Fruit fly (Drosophila melanogaster) whole organism, wandering third instar larva: ENCODE data around the gene gd.

Source experiments
- Abd-B ChIP-seq: fragments of >200 bp; optimal IDR thresholded peaks from 2 replicates; lab custom pipeline; 2017; ENCODE audit warnings: missing biosample characterization, missing genetic modification characterization
- CG32264 ChIP-seq: fragments of 200-800 bp; sonication (Bioruptor generic); optimal IDR thresholded peaks from 2 replicates; lab custom pipeline; 2016; ENCODE audit warnings: missing biosample characterization, missing genetic modification characterization
- CG9705 ChIP-seq: fragments of 200-800 bp; sonication (Bioruptor generic); optimal IDR thresholded peaks from 2 replicates; lab custom pipeline; 2018; ENCODE audit warnings: missing biosample characterization, mild to moderate bottlenecking, missing genetic modification characterization
- CrebA ChIP-seq: fragments of 200-800 bp; sonication (Bioruptor generic); optimal IDR thresholded peaks from 2 replicates; lab custom pipeline; 2016; ENCODE audit warnings: missing biosample characterization, mild to moderate bottlenecking, missing genetic modification characterization, borderline replicate concordance
- Dfd ChIP-seq: fragments of >200 bp; optimal IDR thresholded peaks from 2 replicates; lab custom pipeline; 2017; ENCODE audit warnings: missing biosample characterization, missing genetic modification characterization
- Dif ChIP-seq: fragments of 200-275, 200-300 bp; sonication (Bioruptor generic); optimal IDR thresholded peaks from 2 replicates; lab custom pipeline; 2018; ENCODE audit warnings: missing biosample characterization, missing genetic modification characterization; ENCODE audit not compliant: partially characterized antibody
- GATAd ChIP-seq: sonication (Bioruptor generic); optimal IDR thresholded peaks from 2 replicates; lab custom pipeline; 2016; ENCODE audit warnings: missing biosample characterization, missing genetic modification characterization
- HLH106 ChIP-seq: fragments of 200-800 bp; optimal IDR thresholded peaks from 3 replicates; lab custom pipeline; 2019; ENCODE audit warnings: missing biosample characterization, mild to moderate bottlenecking, missing genetic modification characterization, moderate library complexity
- Hnf4 ChIP-seq: fragments of 200-800 bp; sonication (Bioruptor generic); optimal IDR thresholded peaks from 2 replicates; lab custom pipeline; 2016; ENCODE audit warnings: missing biosample characterization, mild to moderate bottlenecking, missing genetic modification characterization
- Hr78 ChIP-seq: fragments of >200 bp; optimal IDR thresholded peaks from 2 replicates; lab custom pipeline; 2017; ENCODE audit warnings: missing biosample characterization, missing genetic modification characterization
- Hr83 ChIP-seq: fragments of 200-300 bp; sonication (Bioruptor generic); optimal IDR thresholded peaks from 2 replicates; lab custom pipeline; 2016; ENCODE audit warnings: missing biosample characterization, mild to moderate bottlenecking, missing genetic modification characterization, moderate library complexity; ENCODE audit not compliant: poor library complexity, severe bottlenecking
- Jra ChIP-seq: sonication (Bioruptor generic); optimal IDR thresholded peaks from 2 replicates; lab custom pipeline; 2016; ENCODE audit warnings: missing biosample characterization, missing genetic modification characterization
- Mio ChIP-seq: sonication (Bioruptor generic); optimal IDR thresholded peaks from 2 replicates; lab custom pipeline; 2016; ENCODE audit warnings: missing biosample characterization, missing genetic modification characterization
- Myc ChIP-seq: fragments of >200 bp; optimal IDR thresholded peaks from 2 replicates; lab custom pipeline; 2017
- N ChIP-seq: fragments of >200 bp; optimal IDR thresholded peaks from 2 replicates; lab custom pipeline; 2018; ENCODE audit warnings: missing biosample characterization, missing external identifiers, missing genetic modification characterization
- OdsH ChIP-seq: fragments of 200-800 bp; sonication (Bioruptor generic); optimal IDR thresholded peaks from 2 replicates; lab custom pipeline; 2016; ENCODE audit warnings: missing biosample characterization, mild to moderate bottlenecking, missing genetic modification characterization
- Rel ChIP-seq, 2 experiments: fragments of 200-800 bp; sonication (Bioruptor generic) in 1 of 2; optimal IDR thresholded peaks; 2 replicates in 1 of 2; 3 replicates in 1 of 2; lab custom pipeline; 2016 to 2019; ENCODE audit warnings: mild to moderate bottlenecking in 2 of 2, missing biosample characterization in 2 of 2, missing genetic modification characterization in 2 of 2, moderate library complexity in 1 of 2
- Sp1 ChIP-seq: fragments of 200-800 bp; sonication (Bioruptor generic); optimal IDR thresholded peaks from 3 replicates; lab custom pipeline; 2019; ENCODE audit warnings: missing biosample characterization, mild to moderate bottlenecking, missing genetic modification characterization, moderate library complexity
- Vsx2 ChIP-seq: fragments of 200-300, 225-300 bp; sonication (Bioruptor generic); optimal IDR thresholded peaks from 2 replicates; lab custom pipeline; 2018; ENCODE audit warnings: missing biosample characterization, missing genetic modification characterization; ENCODE audit not compliant: partially characterized antibody
- br ChIP-seq: fragments of 200-800 bp; sonication (Bioruptor generic); optimal IDR thresholded peaks from 2 replicates; lab custom pipeline; 2016; ENCODE audit warnings: missing biosample characterization, missing genetic modification characterization
- brk ChIP-seq: fragments of 200-800 bp; sonication (Bioruptor generic); optimal IDR thresholded peaks from 2 replicates; lab custom pipeline; 2016; ENCODE audit warnings: missing biosample characterization, mild to moderate bottlenecking, missing genetic modification characterization
- dl ChIP-seq, 2 experiments: fragments of 175-275, 200-275 bp in 1 of 2; fragments of 200-275 bp in 1 of 2; sonication (Bioruptor generic); optimal IDR thresholded peaks; lab custom pipeline; 2018; ENCODE audit warnings: mild to moderate bottlenecking in 2 of 2, missing biosample characterization in 2 of 2, missing genetic modification characterization in 2 of 2, moderate library complexity in 2 of 2; ENCODE audit not compliant: partially characterized antibody in 2 of 2, insufficient read depth in 1 of 2
- dmrt93B ChIP-seq: fragments of 200-800 bp; sonication (Bioruptor generic); optimal IDR thresholded peaks from 2 replicates; lab custom pipeline; 2018; ENCODE audit warnings: missing biosample characterization, mild to moderate bottlenecking, missing genetic modification characterization
- dsf ChIP-seq: sonication (Bioruptor generic); optimal IDR thresholded peaks from 2 replicates; lab custom pipeline; 2016; ENCODE audit warnings: missing biosample characterization, missing genetic modification characterization, borderline replicate concordance
- ey ChIP-seq: fragments of 200-800 bp; sonication (Bioruptor generic); optimal IDR thresholded peaks from 2 replicates; lab custom pipeline; 2016; ENCODE audit warnings: missing biosample characterization, missing genetic modification characterization
- foxo ChIP-seq, 2 experiments: fragments of 200-800 bp; sonication (Bioruptor generic); optimal IDR thresholded peaks; 2 replicates in 1 of 2; 3 replicates in 1 of 2; lab custom pipeline; 2016 to 2017; ENCODE audit warnings: missing biosample characterization in 2 of 2, missing genetic modification characterization in 2 of 2
- fru ChIP-seq: fragments of 200-800 bp; sonication (Bioruptor generic); optimal IDR thresholded peaks from 3 replicates; lab custom pipeline; 2016; ENCODE audit warnings: missing biosample characterization, mild to moderate bottlenecking, missing genetic modification characterization
- h ChIP-seq: fragments of 200-800 bp; sonication (Bioruptor generic); optimal IDR thresholded peaks from 3 replicates; lab custom pipeline; 2016; ENCODE audit warnings: missing biosample characterization, mild to moderate bottlenecking, missing genetic modification characterization
- jim ChIP-seq: fragments of 175-275, 200-325 bp; sonication (Bioruptor generic); optimal IDR thresholded peaks from 2 replicates; lab custom pipeline; 2016; ENCODE audit warnings: missing biosample characterization, mild to moderate bottlenecking, missing genetic modification characterization
- pan ChIP-seq: fragments of >200 bp; optimal IDR thresholded peaks from 2 replicates; lab custom pipeline; 2017
- psq ChIP-seq: fragments of 200-800 bp; sonication (Bioruptor generic); optimal IDR thresholded peaks from 3 replicates; lab custom pipeline; 2017; ENCODE audit warnings: missing biosample characterization, mild to moderate bottlenecking, missing genetic modification characterization, moderate library complexity
- rgr ChIP-seq: fragments of 200-800 bp; sonication (Bioruptor generic); optimal IDR thresholded peaks from 3 replicates; lab custom pipeline; 2016; ENCODE audit warnings: missing biosample characterization, mild to moderate bottlenecking, missing genetic modification characterization
- sage ChIP-seq: fragments of 200-800 bp; sonication (Bioruptor generic); optimal IDR thresholded peaks from 2 replicates; lab custom pipeline; 2016; ENCODE audit warnings: missing biosample characterization, mild to moderate bottlenecking, missing genetic modification characterization
- sv ChIP-seq: fragments of 200-800 bp; sonication (Bioruptor generic); optimal IDR thresholded peaks from 3 replicates; lab custom pipeline; 2016; ENCODE audit warnings: missing biosample characterization, missing genetic modification characterization
- tai ChIP-seq: sonication (Bioruptor generic); optimal IDR thresholded peaks from 2 replicates; lab custom pipeline; 2016; ENCODE audit warnings: missing biosample characterization, missing genetic modification characterization
- usp ChIP-seq: fragments of >200 bp; optimal IDR thresholded peaks from 2 replicates; lab custom pipeline; 2017; ENCODE audit warnings: missing biosample characterization, missing genetic modification characterization
- woc ChIP-seq: sonication (Bioruptor generic); optimal IDR thresholded peaks from 2 replicates; lab custom pipeline; 2016; ENCODE audit warnings: missing biosample characterization, mild to moderate bottlenecking, missing genetic modification characterization

Gene gd

DNA sequence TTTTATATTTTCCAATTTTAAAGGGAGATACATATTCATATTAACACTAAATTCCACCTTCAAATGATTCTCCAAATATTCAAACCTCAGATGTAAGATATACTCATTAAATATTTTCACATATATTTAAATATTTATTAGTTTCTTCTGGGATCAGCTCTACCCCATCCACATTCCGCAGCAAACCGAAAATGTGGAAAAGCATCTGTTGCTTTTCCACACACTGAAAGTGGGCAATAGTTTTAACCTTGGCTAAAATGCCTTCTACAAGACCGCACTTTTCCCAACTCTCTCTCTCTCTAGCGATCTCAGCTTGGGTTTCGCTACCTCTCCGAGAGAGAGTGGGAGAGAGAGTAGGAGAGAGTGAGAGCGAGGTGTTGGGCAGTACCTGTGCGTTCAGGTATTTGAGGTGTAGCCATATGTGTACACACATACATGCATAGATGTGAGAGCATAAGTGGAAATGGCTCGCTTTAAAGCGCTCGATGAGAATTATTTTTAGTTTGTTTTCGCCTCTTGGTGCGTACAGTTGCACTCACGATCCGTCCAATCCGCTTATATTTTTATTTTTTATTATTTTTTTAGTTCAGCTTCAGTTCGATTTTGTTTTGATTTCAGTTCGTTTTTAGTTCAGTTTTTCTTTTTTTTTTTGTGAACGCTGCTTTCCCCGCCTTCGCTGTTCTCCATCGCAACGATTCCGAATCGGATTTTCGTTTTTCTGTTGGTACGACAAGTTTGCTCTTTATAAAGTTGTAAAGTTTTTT is 19.3 kb upstream of the gd start, which contains the start of gene CG1806:
CG1806 (plus strand) TSS at position 499 of the 764 bp plus-strand sequence.
- TF ChIP-seq woc, result no peak
- TF ChIP-seq foxo (GFP tag; optimal IDR thresholded peaks at IDR 0.05; lab: Kevin White, UChicago), result no peak
- TF ChIP-seq Dfd (GFP tag; lab: Kevin White, UChicago), result no peak
- TF ChIP-seq sv (GFP tag; lab: Kevin White, UChicago), result no peak
- no peak for TF ChIP-seq dmrt93B (GFP tag; lab: Kevin White, UChicago)
- TF ChIP-seq dl (GFP tag; optimal IDR thresholded peaks at IDR 0.05; lab: Kevin White, UChicago; ENCODE audit: insufficient read depth in 1 of 2, partially characterized antibody in 2 of 2), result peak; percentile 97 to 98
- TF ChIP-seq Abd-B (GFP tag; lab: Kevin White, UChicago), result no peak
- TF ChIP-seq brk (GFP tag; lab: Kevin White, UChicago), result peak; percentile 27
- no peak for TF ChIP-seq tai (GFP tag; lab: Kevin White, UChicago)
- TF ChIP-seq Hr78 (GFP tag; lab: Kevin White, UChicago), result no peak
- peak; percentile 95 for TF ChIP-seq Vsx2 (GFP tag; lab: Kevin White, UChicago)
- no peak for TF ChIP-seq Myc (lab: Kevin White, UChicago)
- peak; percentile 23 for TF ChIP-seq Sp1 (GFP tag; lab: Kevin White, UChicago)
- no peak for TF ChIP-seq usp (GFP tag; lab: Kevin White, UChicago)
- no peak for TF ChIP-seq GATAd (GFP tag; lab: Kevin White, UChicago)
- TF ChIP-seq N (GFP tag; lab: Kevin White, UChicago), result no peak
- peak; percentile 58 for TF ChIP-seq Rel (GFP tag; optimal IDR thresholded peaks at IDR 0.05; lab: Kevin White, UChicago)
- no peak for TF ChIP-seq Rel (tag; optimal IDR thresholded peaks at IDR 0.05; lab: Kevin White, UChicago)
- TF ChIP-seq jim (GFP tag; lab: Kevin White, UChicago), result peak; percentile 60
- TF ChIP-seq Mio, result no peak
- peak; percentile 62 for TF ChIP-seq sage
- peak; percentile 98 for TF ChIP-seq Dif (GFP tag; lab: Kevin White, UChicago)
- peak; percentile 20 for TF ChIP-seq h (GFP tag; lab: Kevin White, UChicago)
- peak; percentile 9 for TF ChIP-seq Jra (GFP tag; lab: Kevin White, UChicago)
- peak; percentile 27 for TF ChIP-seq Hr83 (GFP tag; lab: Kevin White, UChicago)
- no peak for TF ChIP-seq rgr (GFP tag; lab: Kevin White, UChicago)
- no peak for TF ChIP-seq ey (GFP tag; lab: Kevin White, UChicago)
- no peak for TF ChIP-seq OdsH (GFP tag; lab: Kevin White, UChicago)
- no peak for TF ChIP-seq dsf (GFP tag; lab: Kevin White, UChicago)
- no peak for TF ChIP-seq CG32264 (GFP tag; lab: Kevin White, UChicago)
- peak; percentile 25 for TF ChIP-seq fru (GFP tag; lab: Kevin White, UChicago)
- no peak for TF ChIP-seq pan
- TF ChIP-seq CG9705, result no peak
- no peak for TF ChIP-seq CrebA
- no peak for TF ChIP-seq br (GFP tag; lab: Kevin White, UChicago)
- TF ChIP-seq Hnf4 (GFP tag; lab: Kevin White, UChicago), result peak; percentile 34

DNA sequence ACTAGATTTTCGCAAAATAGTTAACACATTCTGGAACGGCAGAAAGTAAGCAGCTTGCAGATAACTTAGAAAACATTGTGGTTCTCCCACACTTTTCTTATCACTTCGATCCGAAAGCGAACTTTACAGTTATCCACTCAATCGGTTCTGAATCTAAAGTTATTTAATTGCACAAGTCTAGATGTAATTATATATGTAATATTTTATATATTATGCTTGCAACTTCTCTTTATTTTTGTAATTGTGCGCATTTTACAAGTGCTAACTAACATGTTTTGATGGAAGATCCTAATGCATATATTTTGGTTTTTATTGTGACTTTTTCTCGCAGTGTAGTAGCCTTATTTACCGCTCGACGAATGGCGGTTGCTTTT is 16.8 kb upstream of the gd start:
- TF ChIP-seq pan (no peak), CG9705 (no peak), GATAd (GFP tag; lab: Kevin White, UChicago) (no peak), foxo (GFP tag; optimal IDR thresholded peaks at IDR 0.05; lab: Kevin White, UChicago) (peak in 1 of 2 experiments; percentile 54), fru (GFP tag; lab: Kevin White, UChicago) (peak; percentile 7), Vsx2 (GFP tag; lab: Kevin White, UChicago) (no peak), dmrt93B (GFP tag; lab: Kevin White, UChicago) (peak; percentile 72), Jra (GFP tag; lab: Kevin White, UChicago) (no peak), HLH106 (tag; lab: Kevin White, UChicago) (peak; percentile 47), Hr83 (GFP tag; lab: Kevin White, UChicago) (no peak), OdsH (GFP tag; lab: Kevin White, UChicago) (peak; percentile 38), Hnf4 (GFP tag; lab: Kevin White, UChicago) (no peak), Dif (GFP tag; lab: Kevin White, UChicago) (no peak), Sp1 (GFP tag; lab: Kevin White, UChicago) (peak; percentile 62), sage (no peak), psq (GFP tag; lab: Kevin White, UChicago) (peak; percentile 54), N (GFP tag; lab: Kevin White, UChicago) (no peak), usp (GFP tag; lab: Kevin White, UChicago) (no peak), Abd-B (GFP tag; lab: Kevin White, UChicago) (no peak), jim (GFP tag; lab: Kevin White, UChicago) (no peak)
